Fruit fly (Drosophila melanogaster): Measurements from ENCODE around the gene RpS12.

The RpS12 gene

DNA sequence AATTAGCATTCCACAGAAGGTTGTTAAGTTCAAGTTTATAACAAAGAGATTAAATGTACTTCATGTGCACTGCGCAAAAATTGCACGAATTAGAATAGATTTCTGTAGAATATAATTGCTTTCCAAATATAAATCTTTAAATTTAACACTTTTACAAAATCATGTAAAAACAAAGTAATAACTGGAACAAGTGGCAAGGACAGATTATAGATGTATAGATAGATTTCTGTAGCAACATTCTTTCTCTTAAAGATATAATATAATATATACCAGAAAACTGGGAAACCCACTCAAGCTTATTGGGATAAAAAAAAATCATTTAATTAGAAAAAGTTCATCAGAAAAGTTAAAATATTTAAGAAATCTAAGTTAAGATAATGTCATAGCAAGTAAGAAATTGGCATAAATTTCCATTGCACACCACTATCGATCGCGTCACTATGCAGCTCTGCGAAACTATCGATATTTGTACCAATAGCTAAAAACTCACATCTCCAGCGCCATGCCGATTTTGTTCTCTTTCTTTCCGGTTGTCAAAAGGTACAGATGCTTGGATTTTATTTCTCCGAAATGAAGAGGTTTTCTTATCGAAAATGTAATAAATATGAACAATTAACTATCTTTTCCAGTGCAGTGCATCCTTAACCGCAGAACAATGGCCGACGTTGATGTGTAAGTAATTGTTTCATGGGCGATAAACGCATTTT lies at the start of gene RpS12:
Gene RpS12 (plus strand): TSS at position 499 of the 707 bp plus-strand sequence.
- TF ChIP-seq CG17801 (GFP tag; optimal IDR thresholded peaks at IDR 0.05; ENCODE audit: partially characterized antibody) = peak; percentile 73

DNA sequence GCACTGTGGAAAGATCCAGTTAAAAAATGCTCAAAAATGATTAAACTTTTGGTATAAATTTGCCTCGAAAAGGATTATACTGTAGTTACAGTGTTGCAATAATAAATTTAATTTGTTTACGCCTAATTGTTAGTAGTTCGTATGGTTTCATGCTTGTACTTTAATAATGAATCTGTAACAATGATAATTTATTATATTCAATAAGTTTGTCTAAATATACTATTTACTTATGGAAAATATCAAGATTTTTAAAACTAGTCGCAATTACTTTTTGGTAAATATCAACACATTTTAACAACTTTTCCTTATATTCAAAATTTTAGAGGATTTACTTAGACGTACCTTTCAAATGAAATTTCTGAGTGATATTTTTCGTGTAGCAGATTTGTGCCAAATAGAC lies 28.3 kb upstream of the RpS12 start, which contains the start of gene CG11262:
Gene CG11262 (plus strand): TSS at position 301 of the 400 bp plus-strand sequence.
- no peak for TF ChIP-seq CG17801 (GFP tag; optimal IDR thresholded peaks at IDR 0.05; ENCODE audit: partially characterized antibody)

DNA sequence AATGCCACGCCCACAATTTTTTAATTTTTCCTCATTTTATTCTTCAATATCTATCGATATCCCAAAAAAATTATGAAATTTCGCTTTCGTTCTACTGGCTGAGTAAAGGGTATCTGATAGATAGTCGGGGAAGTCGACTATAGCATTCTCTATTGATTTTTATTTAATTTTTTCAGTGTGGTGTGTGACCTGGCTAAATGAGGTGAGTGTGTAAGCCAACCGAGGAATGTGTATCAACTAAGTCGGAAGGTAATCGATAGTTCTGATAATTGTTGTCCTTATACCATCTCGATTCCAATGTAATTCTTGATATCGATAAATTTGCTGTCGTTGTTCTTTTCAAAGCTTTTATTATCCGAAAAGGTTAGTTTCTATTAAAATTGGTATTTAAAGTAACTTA lies 16.7 kb upstream of the RpS12 start, which contains the start of gene CG11263:
Gene CG11263 (plus strand): TSS at position 328 of the 400 bp plus-strand sequence.
- no peak for TF ChIP-seq CG17801 (GFP tag; optimal IDR thresholded peaks at IDR 0.05; ENCODE audit: partially characterized antibody)

DNA sequence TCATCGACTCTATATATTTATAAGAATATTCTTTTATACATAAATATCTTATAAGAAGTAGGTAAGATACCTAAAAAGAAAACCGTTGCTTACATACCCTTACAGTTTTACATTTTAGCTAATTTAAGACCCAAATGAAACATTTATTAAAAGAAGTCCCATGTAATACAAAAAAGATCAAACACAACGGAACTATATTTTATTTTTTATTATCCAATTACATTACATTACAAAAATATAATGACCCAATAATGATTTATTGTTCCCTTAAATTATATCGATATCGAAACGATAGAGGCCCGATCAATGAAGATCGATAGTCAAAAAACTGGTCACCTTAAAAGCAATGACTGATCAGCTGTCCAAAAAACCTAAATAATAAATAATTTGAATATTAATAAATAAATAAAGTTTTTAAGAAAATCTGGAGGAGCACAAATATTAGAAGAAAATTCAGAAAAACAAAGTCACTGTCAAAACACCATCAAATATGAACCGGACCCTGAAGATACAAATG lies 15.1 kb upstream of the RpS12 start:
- TF ChIP-seq CG17801 (GFP tag; optimal IDR thresholded peaks at IDR 0.05; ENCODE audit: partially characterized antibody) = peak; percentile 2

DNA sequence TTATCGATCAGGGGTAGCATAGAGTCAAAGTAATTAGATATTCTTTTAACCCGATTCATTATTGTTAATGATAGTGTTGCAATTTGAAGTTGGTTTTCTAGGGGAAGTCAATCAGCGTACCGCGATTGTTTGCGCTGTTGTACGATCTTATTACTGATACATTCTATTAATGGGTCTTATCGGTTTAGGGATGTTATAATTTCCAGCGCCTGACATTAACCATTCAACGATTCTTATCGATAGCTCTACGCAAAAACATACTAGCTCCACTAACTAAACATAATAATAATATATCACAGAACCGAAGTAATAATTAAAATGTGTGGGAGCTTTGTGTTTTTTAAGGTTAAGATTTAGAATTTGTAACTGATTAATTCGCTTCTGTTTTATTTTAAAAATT lies 11.6 kb upstream of the RpS12 start, which contains the start of gene Cul6:
Gene Cul6 (minus strand): TSS at position 175 of the 400 bp plus-strand sequence.
- TF ChIP-seq CG17801 (GFP tag; optimal IDR thresholded peaks at IDR 0.05; ENCODE audit: partially characterized antibody) = no peak

DNA sequence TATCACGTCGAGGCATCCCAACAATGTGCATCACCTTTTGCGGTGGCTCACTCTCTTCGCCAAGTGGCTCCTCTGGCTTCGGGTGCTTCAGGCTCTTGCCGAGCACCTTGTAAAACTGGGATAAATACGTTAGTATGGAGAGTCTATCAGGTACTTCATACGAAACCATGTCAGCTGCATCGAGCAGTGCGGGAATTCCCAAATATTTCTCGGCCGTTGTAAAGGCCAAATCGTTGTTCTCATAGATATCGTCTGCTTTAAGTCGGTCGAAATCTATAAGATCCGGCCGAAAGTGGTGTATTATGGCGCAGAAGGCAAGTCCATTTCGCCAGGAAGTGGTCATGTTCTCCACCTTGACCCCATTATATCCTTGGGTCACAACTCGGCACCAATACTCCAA lies 8.5 kb upstream of the RpS12 start:
- TF ChIP-seq CG17801 (GFP tag; optimal IDR thresholded peaks at IDR 0.05; ENCODE audit: partially characterized antibody) = no peak

DNA sequence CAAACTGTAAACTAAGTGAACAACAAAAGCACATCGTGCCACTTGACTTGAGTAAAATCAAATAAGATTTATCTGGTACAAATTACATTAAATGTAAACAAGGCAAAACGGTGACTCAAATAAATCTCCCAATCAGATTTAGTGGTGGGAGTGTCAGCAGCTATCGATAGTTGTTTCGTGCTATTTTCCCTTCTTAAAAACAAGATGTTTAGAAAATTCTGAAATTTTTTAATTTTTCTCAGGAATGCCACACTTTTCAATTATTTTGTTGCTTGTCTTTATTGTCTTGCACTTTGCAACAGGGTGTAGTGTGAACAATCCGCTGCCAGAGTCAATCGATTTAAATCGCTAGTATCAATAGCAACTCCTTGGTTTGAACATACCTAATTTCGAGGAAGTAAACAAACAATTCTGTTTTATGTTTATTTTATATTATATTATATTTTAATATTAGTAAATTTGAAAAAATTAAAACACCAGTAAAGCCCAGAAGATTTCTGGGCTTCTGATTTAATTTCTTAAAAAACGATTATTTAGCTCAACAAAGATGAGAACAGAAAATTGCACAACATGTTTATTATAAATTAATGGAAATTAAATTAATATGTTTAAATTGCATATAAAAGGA lies 7.8 kb upstream of the RpS12 start, which contains the start of gene MICAL-like:
Gene MICAL-like (minus strand): TSS at position 138 of the 628 bp plus-strand sequence.
- TF ChIP-seq CG17801 (GFP tag; optimal IDR thresholded peaks at IDR 0.05; ENCODE audit: partially characterized antibody) = peak; percentile 24

DNA sequence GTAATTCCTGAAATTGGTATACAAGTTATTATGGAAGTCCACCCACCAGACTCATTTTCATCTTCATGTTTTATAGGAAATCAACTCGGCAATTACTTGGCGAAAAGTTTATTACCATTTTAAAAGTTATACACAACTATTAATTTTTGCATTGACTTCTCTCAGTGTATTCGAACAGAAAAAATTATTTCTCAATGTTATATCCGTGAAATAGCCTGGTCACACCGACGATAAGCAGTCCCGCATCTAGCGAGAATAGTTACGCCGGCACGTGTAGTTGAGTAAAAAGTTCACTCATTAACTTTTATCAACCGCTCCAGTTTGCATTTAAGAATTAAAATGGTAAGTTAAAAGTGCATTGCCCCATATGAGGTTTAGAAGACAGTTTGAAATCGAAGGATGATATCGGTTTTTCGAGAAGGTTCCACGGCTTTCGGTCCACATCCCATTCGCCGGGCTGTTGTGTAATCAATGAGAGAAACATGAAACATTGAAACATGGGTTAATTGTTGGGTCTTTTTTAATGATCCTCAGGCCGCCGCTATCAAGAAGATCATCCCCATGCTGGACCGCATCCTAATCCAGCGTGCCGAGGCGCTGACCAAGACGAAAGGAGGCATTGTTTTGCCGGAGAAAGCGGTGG lies 7.2 kb upstream of the RpS12 start, which contains the start of gene CG11267:
Gene CG11267 (plus strand): TSS at position 228 of the 643 bp plus-strand sequence.
- TF ChIP-seq CG17801 (GFP tag; optimal IDR thresholded peaks at IDR 0.05; ENCODE audit: partially characterized antibody) = peak; percentile 84

DNA sequence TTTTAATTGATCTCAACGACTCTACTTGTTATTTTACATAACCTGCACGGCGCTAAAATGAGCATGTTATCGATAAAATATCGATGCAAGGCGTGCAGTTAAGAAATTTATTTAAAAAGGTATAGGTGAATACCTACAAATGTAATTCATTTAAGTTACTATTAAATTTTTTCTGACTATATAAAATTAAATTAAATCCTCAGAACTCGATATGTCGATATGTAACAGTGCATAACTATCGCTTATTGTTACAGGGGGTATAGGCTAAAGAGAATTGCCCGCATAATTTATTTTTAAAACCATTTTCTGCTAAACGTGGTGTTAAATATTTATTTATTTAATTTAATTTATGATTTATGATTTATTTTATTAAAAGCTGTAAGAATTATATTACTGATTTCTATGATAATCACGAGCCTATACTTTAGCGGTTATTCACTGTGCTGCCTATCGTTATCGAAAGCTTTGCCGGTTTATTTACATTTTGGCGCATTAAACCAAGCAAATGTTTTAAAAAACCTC lies 5.3 kb upstream of the RpS12 start, which contains the start of the genes mRpL20 and Icmt:
Gene mRpL20 (minus strand): TSS at position 65 of the 522 bp plus-strand sequence.
Gene Icmt (plus strand): TSS at position 464 of the 522 bp plus-strand sequence.
- TF ChIP-seq CG17801 (GFP tag; optimal IDR thresholded peaks at IDR 0.05; ENCODE audit: partially characterized antibody) = peak; percentile 92

DNA sequence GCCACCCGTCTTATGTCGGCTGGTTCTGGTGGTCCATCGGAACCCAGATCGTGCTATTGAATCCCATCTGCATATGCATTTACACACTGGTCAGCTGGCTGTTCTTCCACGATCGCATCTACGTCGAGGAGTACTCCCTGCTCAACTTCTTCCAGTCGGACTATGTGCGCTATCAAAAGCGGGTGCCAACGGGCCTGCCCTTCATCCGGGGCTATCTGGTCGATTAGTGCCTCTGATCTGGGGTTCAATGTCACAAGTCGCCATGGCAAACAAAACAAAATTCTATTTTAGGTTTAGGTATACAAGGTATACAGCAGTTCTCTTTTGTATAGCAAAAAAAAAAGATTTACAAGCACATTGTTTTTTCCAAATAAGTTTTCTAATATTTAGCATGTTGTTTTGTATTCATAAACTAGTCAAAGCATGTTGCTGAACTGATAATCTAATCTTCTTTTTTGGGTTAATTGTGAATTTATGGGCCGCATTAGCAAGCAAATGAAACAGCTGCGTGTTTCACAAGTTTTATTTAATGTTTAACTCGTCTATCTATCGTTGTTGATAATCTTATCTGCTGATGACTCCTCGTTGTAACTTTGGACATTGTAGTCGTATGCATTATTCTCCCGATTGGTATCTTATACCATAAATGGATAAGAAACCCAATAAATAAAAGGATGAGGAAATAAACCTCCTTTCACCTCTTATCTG lies 3.7 kb upstream of the RpS12 start:
- no peak for TF ChIP-seq CG17801 (GFP tag; optimal IDR thresholded peaks at IDR 0.05; ENCODE audit: partially characterized antibody)

DNA sequence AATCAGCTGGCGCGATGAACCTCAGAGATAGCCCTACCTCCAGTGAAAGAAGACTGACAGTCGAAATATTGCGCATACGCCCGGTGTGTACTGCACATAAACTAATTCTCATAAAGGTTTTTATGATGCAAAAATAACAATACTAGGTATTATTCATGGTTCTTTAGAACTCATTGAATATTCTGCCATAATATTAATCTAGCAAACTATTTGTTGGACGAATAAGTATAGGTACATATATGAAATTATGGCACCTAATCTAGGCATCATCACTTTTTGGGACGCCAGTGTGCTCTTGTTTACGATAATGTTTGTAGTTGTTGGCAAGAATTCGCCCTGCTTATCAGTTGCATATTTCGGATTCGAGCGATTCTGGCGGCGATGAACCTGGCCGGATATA lies 1.4 kb upstream of the RpS12 start:
- no peak for TF ChIP-seq CG17801 (GFP tag; optimal IDR thresholded peaks at IDR 0.05; ENCODE audit: partially characterized antibody)

DNA sequence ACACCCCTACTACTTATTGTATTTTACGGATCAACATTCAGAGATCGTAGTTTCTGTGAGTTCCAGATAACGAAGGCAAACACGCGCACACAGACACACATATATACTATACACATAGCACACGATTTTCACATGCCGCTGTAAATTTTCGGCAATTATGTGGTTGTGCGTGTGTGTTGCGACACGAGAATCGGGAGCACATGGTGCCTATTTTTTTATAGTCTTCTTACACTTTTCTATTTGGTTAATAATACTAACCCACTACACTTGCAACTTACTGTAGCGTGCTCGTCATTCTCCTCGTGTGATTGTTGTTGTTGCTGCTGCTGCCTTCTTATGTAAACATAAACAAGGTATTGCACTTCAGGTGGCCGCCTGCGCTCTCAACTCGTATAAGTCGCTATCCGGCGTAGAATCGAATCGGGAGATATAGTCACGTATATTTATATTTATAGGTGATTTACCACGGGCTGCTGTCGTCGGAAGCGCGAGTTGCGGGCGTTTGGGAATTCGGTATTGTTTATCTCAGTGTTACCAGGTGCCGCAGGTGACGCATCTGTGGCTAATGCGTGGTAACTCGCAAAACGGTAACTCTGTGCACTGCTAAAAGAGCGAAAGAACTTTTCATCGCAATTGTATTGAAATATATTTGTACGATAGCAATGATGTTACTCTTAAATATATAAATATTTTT lies 845 bp upstream of the RpS12 start, which contains the start of gene Adk2:
Gene Adk2 (minus strand): TSS at position 529 of the 694 bp plus-strand sequence.
- TF ChIP-seq CG17801 (GFP tag; optimal IDR thresholded peaks at IDR 0.05; ENCODE audit: partially characterized antibody) = no peak

DNA sequence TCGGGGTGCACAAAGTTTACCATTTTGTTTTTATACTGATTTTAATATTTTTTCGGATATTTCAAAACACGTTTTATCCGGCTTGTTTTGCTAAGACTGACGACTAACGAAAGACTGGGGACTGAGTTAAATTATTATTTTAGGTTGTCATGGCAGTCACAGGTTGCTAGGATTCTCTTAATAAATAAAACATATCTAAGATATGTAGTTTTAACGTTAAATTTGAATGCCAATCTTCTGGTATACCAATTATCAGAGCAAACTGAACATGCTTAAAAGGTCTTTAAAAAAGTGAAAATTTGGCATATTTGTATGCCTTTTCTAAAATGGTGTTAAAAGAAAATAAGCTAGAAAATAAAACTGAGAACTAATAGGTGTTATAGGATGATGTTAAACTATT lies 3.2 kb downstream of the RpS12 start, which contains the start of gene Zmynd10:
Gene Zmynd10 (minus strand): TSS at position 101 of the 400 bp plus-strand sequence.
- TF ChIP-seq CG17801 (GFP tag; optimal IDR thresholded peaks at IDR 0.05; ENCODE audit: partially characterized antibody) = no peak

Measured in ovary, adult (tissue).